Worm (Caenorhabditis elegans): ENCODE results near the gene asp-17.

Gene asp-17

ce11 chrV:18993017-18993416 is 44.1 kb downstream of the asp-17 start:
- TF ChIP-seq flt-1 (GFP tag; IDR thresholded peaks at IDR 0.05) = no peak
- no peak for TF ChIP-seq hnd-1 (tag; optimal IDR thresholded peaks at IDR 0.05)
- no peak for TF ChIP-seq tbx-11 (GFP tag; IDR thresholded peaks at IDR 0.05)
- TF ChIP-seq F13C5.2 (tag; optimal IDR thresholded peaks at IDR 0.05) = no peak
- TF ChIP-seq pes-1 (GFP tag; IDR thresholded peaks at IDR 0.05) = no peak
- TF ChIP-seq ets-7 (tag; optimal IDR thresholded peaks at IDR 0.05) = no peak

ce11 chrV:18990958-18991357 is 46.2 kb downstream of the asp-17 start:
- TF ChIP-seq hmg-4 (GFP tag; optimal IDR thresholded peaks at IDR 0.05) = no peak
- TF ChIP-seq ceh-13 (GFP tag; optimal IDR thresholded peaks at IDR 0.05) = no peak
- no peak for TF ChIP-seq flt-1 (GFP tag; IDR thresholded peaks at IDR 0.05)
- TF ChIP-seq pes-1 (GFP tag; IDR thresholded peaks at IDR 0.05) = no peak

DNA sequence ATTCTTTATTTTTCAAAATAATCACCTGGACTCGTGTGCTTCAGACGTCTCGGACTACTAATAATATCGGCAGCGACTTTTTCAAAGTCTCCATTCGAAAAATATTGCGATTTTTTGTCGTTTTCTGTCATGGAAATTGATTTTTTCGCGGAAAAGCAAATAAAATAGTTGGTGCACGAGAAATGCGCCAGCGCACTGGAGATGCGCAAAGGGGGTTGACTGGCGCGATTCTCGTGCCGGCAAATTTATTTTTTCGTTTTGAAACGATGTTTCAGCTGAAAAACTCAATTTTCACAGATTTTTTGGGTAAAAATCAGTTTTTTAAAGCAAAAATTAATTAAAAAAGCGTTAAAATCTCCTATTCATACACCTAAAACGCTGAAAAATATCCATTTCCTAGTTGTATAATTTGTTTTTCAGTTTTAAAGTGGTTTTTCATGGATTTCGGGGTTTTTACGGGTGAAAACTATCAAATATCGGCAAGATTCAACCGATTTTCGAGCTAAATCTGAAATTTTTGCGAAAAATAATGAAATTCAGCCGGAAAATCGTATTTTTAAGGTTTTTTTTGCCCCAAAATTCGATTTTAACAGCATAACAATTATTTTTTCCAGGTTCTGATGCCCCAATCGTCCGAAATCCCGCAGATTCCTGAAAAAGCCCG is 46.8 kb downstream of the asp-17 start, which contains the start of the genes reps-1 and Y39B6A.37:
TSS of gene reps-1 (minus strand) at position 263 of the 664 bp plus-strand sequence.
TSS of gene Y39B6A.37 (plus strand) at position 614 of the 664 bp plus-strand sequence.
- peak; percentile 43; the same call in 1 of the 2 replicates for TF ChIP-seq pes-1 (GFP tag; IDR thresholded peaks at IDR 0.05)
- peak; percentile 34 for TF ChIP-seq F13C5.2 (tag; optimal IDR thresholded peaks at IDR 0.05)
- TF ChIP-seq hmbx-1 (tag; optimal IDR thresholded peaks at IDR 0.05) = no peak

DNA sequence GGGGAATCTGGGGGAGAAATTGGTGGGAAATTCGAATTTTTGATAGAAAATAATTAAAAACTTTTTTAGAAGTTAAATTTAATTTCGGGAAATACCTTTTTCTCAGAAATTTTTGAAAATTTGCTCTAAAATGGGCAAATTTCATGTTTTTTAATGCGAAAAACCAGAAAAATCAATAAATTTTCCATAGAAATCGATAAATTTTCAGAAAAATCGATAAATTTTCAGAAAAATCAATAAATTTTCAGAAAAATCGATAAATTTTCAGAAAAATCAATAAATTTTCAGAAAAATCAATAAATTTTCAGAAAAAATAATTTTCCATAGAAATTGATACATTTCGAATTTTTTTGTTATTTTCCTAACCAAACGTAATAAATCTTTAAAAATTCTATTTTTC is 51.0 kb downstream of the asp-17 start:
- no peak for TF ChIP-seq ets-7 (tag; optimal IDR thresholded peaks at IDR 0.05)
- no peak for TF ChIP-seq flt-1 (GFP tag; IDR thresholded peaks at IDR 0.05)
- TF ChIP-seq tbx-11 (GFP tag; IDR thresholded peaks at IDR 0.05) = no peak
